Worm (Caenorhabditis elegans): ENCODE results near the gene Y50D4C.3.

Y50D4C.3 gene

ce11 chrV:949760-950159, 4.7 kb upstream of the Y50D4C.3 start, which contains the start of gene Y50D4C.6:
TSS of gene Y50D4C.6 (minus strand) at chrV:949860.
- TF ChIP-seq ceh-82 (tag; optimal IDR thresholded peaks at IDR 0.05) (no peak), unc-55 (GFP tag; optimal IDR thresholded peaks at IDR 0.05) (no peak), nhr-25 (tag; optimal IDR thresholded peaks at IDR 0.05) (no peak), crh-2 (tag; optimal IDR thresholded peaks at IDR 0.05) (no peak), ztf-1 (GFP tag; conservative IDR thresholded peaks at IDR 0.05) (no peak), lin-11 (tag; optimal IDR thresholded peaks at IDR 0.05) (no peak), nhr-237 (tag; optimal IDR thresholded peaks at IDR 0.05) (no peak), alr-1 (tag; optimal IDR thresholded peaks at IDR 0.05) (no peak), aly-2 (tag; optimal IDR thresholded peaks at IDR 0.05) (no peak)

DNA sequence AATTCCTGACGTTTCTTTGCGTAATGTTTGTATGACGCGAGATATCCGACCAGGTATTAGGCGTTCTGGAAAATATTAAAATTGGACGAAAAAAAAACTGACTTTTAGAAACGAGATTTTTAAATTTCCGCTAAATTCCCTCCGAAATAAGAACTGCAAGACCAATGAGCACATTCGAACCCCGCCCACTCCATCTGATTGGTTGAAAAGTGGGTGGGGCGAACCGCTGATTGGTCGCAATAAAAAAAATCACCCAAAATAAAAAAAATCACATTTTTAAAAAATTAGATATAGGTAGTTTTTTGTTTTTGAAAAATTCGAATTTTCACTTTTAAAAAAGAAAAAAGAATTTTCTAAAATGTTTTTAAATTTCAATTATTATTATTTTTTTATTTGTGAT, 4.0 kb upstream of the Y50D4C.3 start:
- TF ChIP-seq lsy-2 (tag; optimal IDR thresholded peaks at IDR 0.05) (no peak), lin-11 (tag; optimal IDR thresholded peaks at IDR 0.05) (no peak), lin-39 (tag; optimal IDR thresholded peaks at IDR 0.05) (no peak), zag-1 (tag; optimal IDR thresholded peaks at IDR 0.05) (no peak), mbf-1 (tag; optimal IDR thresholded peaks at IDR 0.05) (no peak), nhr-77 (tag; optimal IDR thresholded peaks at IDR 0.05) (no peak), crh-2 (tag; optimal IDR thresholded peaks at IDR 0.05) (no peak)

- TF ChIP-seq crh-2 (tag; optimal IDR thresholded peaks at IDR 0.05) (no peak), nhr-25 (tag; optimal IDR thresholded peaks at IDR 0.05) (no peak), lin-11 (tag; optimal IDR thresholded peaks at IDR 0.05) (no peak), alr-1 (tag; optimal IDR thresholded peaks at IDR 0.05) (no peak), fos-1 (tag; optimal IDR thresholded peaks at IDR 0.05) (no peak)
These were observed 784 bp upstream of the Y50D4C.3 start for ce11 chrV:945828-946227.

- no peak for TF ChIP-seq nhr-25 (tag; optimal IDR thresholded peaks at IDR 0.05)
- TF ChIP-seq nhr-237 (tag; optimal IDR thresholded peaks at IDR 0.05): no peak
- no peak for TF ChIP-seq skn-1 (tag; optimal IDR thresholded peaks at IDR 0.05)
- no peak for TF ChIP-seq nhr-77 (tag; optimal IDR thresholded peaks at IDR 0.05)
- no peak for TF ChIP-seq nhr-21 (tag; optimal IDR thresholded peaks at IDR 0.05)
- TF ChIP-seq ztf-11 (tag; optimal IDR thresholded peaks at IDR 0.05): no peak
- no peak for TF ChIP-seq F13H6.1 (tag; optimal IDR thresholded peaks at IDR 0.05)
These were observed 2.5 kb downstream of the Y50D4C.3 start for ce11 chrV:942556-942955.

ce11 chrV:939341-939740, 5.7 kb downstream of the Y50D4C.3 start:
- no peak for TF ChIP-seq lin-39 (tag; optimal IDR thresholded peaks at IDR 0.05)
- TF ChIP-seq nhr-11 (tag; optimal IDR thresholded peaks at IDR 0.05): no peak
- no peak for TF ChIP-seq sem-4 (tag; optimal IDR thresholded peaks at IDR 0.05)
- no peak for TF ChIP-seq nhr-77 (tag; optimal IDR thresholded peaks at IDR 0.05)
- no peak for TF ChIP-seq nhr-10 (tag; optimal IDR thresholded peaks at IDR 0.05)
- TF ChIP-seq gmeb-1 (tag; optimal IDR thresholded peaks at IDR 0.05): no peak
- no peak for TF ChIP-seq mbf-1 (tag; optimal IDR thresholded peaks at IDR 0.05)
- no peak for TF ChIP-seq nhr-237 (tag; optimal IDR thresholded peaks at IDR 0.05)
- TF ChIP-seq nhr-21 (tag; optimal IDR thresholded peaks at IDR 0.05): no peak
- TF ChIP-seq elt-3 (tag; optimal IDR thresholded peaks at IDR 0.05): no peak

DNA sequence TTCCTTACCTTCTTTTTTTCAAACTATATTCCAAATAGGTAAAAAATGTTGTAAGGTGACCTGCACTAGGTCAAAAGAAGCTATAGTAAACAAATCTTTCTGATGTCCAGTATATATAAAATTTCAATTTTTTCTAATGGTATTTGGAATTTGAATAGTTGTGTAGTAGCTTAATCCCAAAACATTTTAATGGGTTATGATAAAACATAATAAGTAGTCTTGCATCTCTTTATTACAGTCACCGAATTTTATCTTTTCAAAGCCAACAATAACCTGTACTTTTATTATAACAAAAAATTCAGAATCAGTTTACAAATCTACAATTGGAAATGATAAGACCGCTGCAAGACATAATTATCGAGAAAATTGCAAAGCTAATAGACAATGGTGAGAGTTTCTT, 27.6 kb downstream of the Y50D4C.3 start, which contains the start of gene H24K24.2:
H24K24.2 (plus strand) TSS at position 301 of the 400 bp plus-strand sequence.
- TF ChIP-seq ztf-11 (tag; optimal IDR thresholded peaks at IDR 0.05): no peak
- no peak for TF ChIP-seq sma-9 (GFP tag; optimal IDR thresholded peaks at IDR 0.05)
- TF ChIP-seq sma-9 (tag; optimal IDR thresholded peaks at IDR 0.05): no peak
- TF ChIP-seq nhr-10 (tag; optimal IDR thresholded peaks at IDR 0.05): no peak
- TF ChIP-seq nhr-237 (tag; optimal IDR thresholded peaks at IDR 0.05): no peak

DNA sequence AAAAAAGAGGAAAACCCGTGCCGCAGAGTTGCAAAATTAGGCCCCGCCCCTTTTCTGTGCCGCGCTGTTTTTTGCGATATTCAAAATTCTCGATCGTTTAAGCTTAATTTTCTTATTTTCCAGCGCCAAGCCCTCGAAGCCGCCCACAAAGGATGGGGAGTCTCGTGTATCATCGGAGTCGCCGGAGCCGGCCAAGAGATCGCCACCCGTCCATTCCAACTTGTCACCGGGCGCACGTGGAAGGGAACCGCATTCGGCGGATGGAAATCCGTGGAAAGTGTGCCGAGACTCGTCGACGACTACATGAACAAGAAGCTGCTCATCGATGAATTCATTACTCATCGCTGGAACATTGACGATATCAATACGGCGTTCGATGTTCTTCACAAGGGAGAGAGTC, 29.3 kb downstream of the Y50D4C.3 start:
- no peak for TF ChIP-seq lsy-2 (tag; optimal IDR thresholded peaks at IDR 0.05)
- no peak for TF ChIP-seq zag-1 (tag; optimal IDR thresholded peaks at IDR 0.05)
- no peak for TF ChIP-seq nhr-237 (tag; optimal IDR thresholded peaks at IDR 0.05)
- TF ChIP-seq nhr-23 (tag; optimal IDR thresholded peaks at IDR 0.05): no peak
- TF ChIP-seq peb-1 (tag; optimal IDR thresholded peaks at IDR 0.05): no peak
- TF ChIP-seq alr-1 (tag; optimal IDR thresholded peaks at IDR 0.05): no peak
- TF ChIP-seq F13H6.1 (tag; optimal IDR thresholded peaks at IDR 0.05): no peak
- TF ChIP-seq skn-1 (tag; optimal IDR thresholded peaks at IDR 0.05): no peak
- no peak for TF ChIP-seq gmeb-1 (tag; optimal IDR thresholded peaks at IDR 0.05)
- no peak for TF ChIP-seq Y55F3AM.14 (GFP tag; optimal IDR thresholded peaks at IDR 0.05)
- TF ChIP-seq mbf-1 (tag; optimal IDR thresholded peaks at IDR 0.05): no peak
- TF ChIP-seq lin-13 (GFP tag; optimal IDR thresholded peaks at IDR 0.05): no peak
- TF ChIP-seq sma-3 (GFP tag; optimal IDR thresholded peaks at IDR 0.05): no peak
- TF ChIP-seq ztf-4 (tag; optimal IDR thresholded peaks at IDR 0.05): no peak
- no peak for TF ChIP-seq sma-9 (GFP tag; optimal IDR thresholded peaks at IDR 0.05)
- no peak for TF ChIP-seq sma-9 (tag; optimal IDR thresholded peaks at IDR 0.05)
- TF ChIP-seq elt-1 (tag; optimal IDR thresholded peaks at IDR 0.05): no peak
- no peak for TF ChIP-seq lin-11 (tag; optimal IDR thresholded peaks at IDR 0.05)

Data from whole organism, L2 larva.